Worm (Caenorhabditis elegans) whole organism, L2 larva: ENCODE results near the gene C05E4.12.

Experiments used
- gmeb-1 ChIP-seq: fragments of 150-350 bp; optimal IDR thresholded peaks from 2 replicates; lab custom pipeline; 2014; ENCODE audit warnings: missing biosample characterization, missing genetic modification characterization
- nhr-237 ChIP-seq: fragments of 150-350 bp; optimal IDR thresholded peaks from 2 replicates; lab custom pipeline; 2014; ENCODE audit warnings: missing biosample characterization, missing genetic modification characterization
- zag-1 ChIP-seq: fragments of 150-350 bp; optimal IDR thresholded peaks from 2 replicates; lab custom pipeline; 2014; ENCODE audit warnings: missing biosample characterization, missing genetic modification characterization

DNA sequence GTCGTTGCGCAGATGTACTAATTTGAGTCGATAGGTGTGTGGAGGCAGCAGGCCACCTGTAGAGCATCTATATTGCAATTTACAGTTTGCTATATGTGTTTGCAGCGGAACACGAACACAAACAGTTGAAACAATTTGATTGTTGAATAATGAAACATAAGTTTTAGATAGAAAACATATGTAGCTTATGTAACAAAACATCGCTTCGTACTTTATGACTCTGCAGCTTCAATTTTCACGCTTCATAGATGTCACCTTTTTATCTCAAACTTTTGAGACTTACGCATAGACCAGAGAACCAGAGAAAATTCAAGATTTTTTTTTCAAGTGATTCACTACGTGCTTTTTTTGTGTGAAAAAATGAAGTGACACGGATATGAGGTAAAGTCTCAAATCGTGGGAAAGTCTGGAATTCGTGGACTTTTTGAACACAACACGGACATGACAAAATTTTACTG is 37.9 kb downstream of the C05E4.12 start, which contains the start of gene fbxb-72:
- TF ChIP-seq zag-1 (no peak), nhr-237 (tag; lab: Kevin White, UChicago) (no peak), gmeb-1 (tag; lab: Kevin White, UChicago) (peak; percentile 46)
